4 worm cellular contexts compared by ENCODE assay signal in genomic region chrIII:10367355-10367909, ce11.
TF ChIP-seq lines count a peak whose summit lies in the region.

No protein-coding gene starts in this region.

TF ChIP-seq in whole organism, L2 larva, 48 proteins besides CTCF, POLR2A, EP300 and RAD21:
- TF ChIP-seq nhr-77 (tag; optimal IDR thresholded peaks at IDR 0.05; lab: Kevin White, UChicago) (no peak), nhr-21 (tag; optimal IDR thresholded peaks at IDR 0.05; lab: Kevin White, UChicago) (no peak), zag-1 (tag; optimal IDR thresholded peaks at IDR 0.05; lab: Kevin White, UChicago) (peak; percentile 10), nhr-129 (tag; optimal IDR thresholded peaks at IDR 0.05; lab: Kevin White, UChicago) (peak; percentile 18), C34F6.9 (tag; optimal IDR thresholded peaks at IDR 0.05; lab: Kevin White, UChicago) (peak; percentile 45), lsy-2 (tag; optimal IDR thresholded peaks at IDR 0.05; lab: Kevin White, UChicago) (peak in 1 of 2 experiments; percentile 24), elt-3 (tag; optimal IDR thresholded peaks at IDR 0.05; lab: Kevin White, UChicago) (no peak), unc-55 (GFP tag; optimal IDR thresholded peaks at IDR 0.05; lab: Kevin White, UChicago) (peak; percentile 44)

TF ChIP-seq in whole organism, L4 larva, 104 proteins besides CTCF, POLR2A, EP300 and RAD21:
- TF ChIP-seq mdl-1 (tag; optimal IDR thresholded peaks at IDR 0.05; lab: Kevin White, UChicago) (peak in 1 of 2 experiments; percentile 21), madf-5 (GFP tag; IDR thresholded peaks at IDR 0.05; lab: Robert Waterston, UW) (no peak), arid-1 (GFP tag; conservative IDR thresholded peaks at IDR 0.05; lab: Robert Waterston, UW) (no peak), spr-3 (GFP tag; optimal IDR thresholded peaks at IDR 0.05; lab: Kevin White, UChicago) (no peak), daf-12 (tag; optimal IDR thresholded peaks at IDR 0.05; lab: Kevin White, UChicago) (no peak), nhr-6 (tag; optimal IDR thresholded peaks at IDR 0.05; lab: Kevin White, UChicago) (no peak), ceh-28 (tag; optimal IDR thresholded peaks at IDR 0.05; lab: Kevin White, UChicago) (peak; percentile 57), F10B5.3 (tag; optimal IDR thresholded peaks at IDR 0.05; lab: Kevin White, UChicago) (no peak), aha-1 (tag; lab: Kevin White, UChicago) (peak; percentile 78), hlh-30 (tag; optimal IDR thresholded peaks at IDR 0.05; lab: Kevin White, UChicago; ENCODE audit: insufficient read depth) (peak; percentile 38), Y105C5A.15 (GFP tag; IDR thresholded peaks at IDR 0.05; lab: Robert Waterston, UW) (no peak), fkh-10 (GFP tag; optimal IDR thresholded peaks at IDR 0.05; lab: Kevin White, UChicago) (peak; percentile 33), ztf-7 (tag; optimal IDR thresholded peaks at IDR 0.05; lab: Kevin White, UChicago) (no peak), lin-15B (tag; optimal IDR thresholded peaks at IDR 0.05; lab: Kevin White, UChicago) (no peak), set-16 (GFP tag; IDR thresholded peaks at IDR 0.05; lab: Robert Waterston, UW) (peak; percentile 24; the same call in 1 of the 2 replicates), Y75B8A.6 (GFP tag; IDR thresholded peaks at IDR 0.05; lab: Robert Waterston, UW) (no peak), unc-62 (GFP tag; optimal IDR thresholded peaks at IDR 0.05 in 1 of 2; lab: Kevin White, UChicago) (peak in 1 of 2 experiments; percentile 62), unc-62 (tag; optimal IDR thresholded peaks at IDR 0.05; lab: Kevin White, UChicago) (no peak), zip-2 (tag; optimal IDR thresholded peaks at IDR 0.05; lab: Kevin White, UChicago) (no peak), lsy-2 (tag; optimal IDR thresholded peaks at IDR 0.05; lab: Kevin White, UChicago) (peak in 1 of 2 experiments; percentile 10), hmg-1.1 (GFP tag; IDR thresholded peaks at IDR 0.05; lab: Robert Waterston, UW) (0 out of 2 replicates have a peak, but pooled peaks have one; percentile 33), rbr-2 (tag; optimal IDR thresholded peaks at IDR 0.05; lab: Kevin White, UChicago) (peak; percentile 15), ztf-11 (tag; optimal IDR thresholded peaks at IDR 0.05; lab: Kevin White, UChicago) (no peak)
TF ChIP-seq in whole organism, L4 larva: peak in this region for 10.

TF ChIP-seq in whole organism, late embryonic, 69 proteins besides CTCF, POLR2A, EP300 and RAD21:
- TF ChIP-seq ceh-48 (tag; optimal IDR thresholded peaks at IDR 0.05; lab: Kevin White, UChicago), result peak; percentile 56
- TF ChIP-seq nhr-11 (tag; optimal IDR thresholded peaks at IDR 0.05; lab: Kevin White, UChicago), result no peak
- peak; percentile 37 for TF ChIP-seq unc-42 (tag; optimal IDR thresholded peaks at IDR 0.05; lab: Kevin White, UChicago)
- no peak for TF ChIP-seq nfya-1 (tag; optimal IDR thresholded peaks at IDR 0.05; lab: Kevin White, UChicago)

TF ChIP-seq in whole organism, mixed stage, embryonic, 35 proteins besides CTCF, POLR2A, EP300 and RAD21:
- TF ChIP-seq ces-1 (GFP tag; optimal IDR thresholded peaks at IDR 0.05; lab: Kevin White, UChicago) (peak; percentile 31), cnd-1 (tag; optimal IDR thresholded peaks at IDR 0.05; lab: Kevin White, UChicago) (no peak)
